Fruit fly (Drosophila melanogaster) whole organism, prepupa: ENCODE measurements around the gene Ip259.

ENCODE experiments used
- CG11762 ChIP-seq: fragments of 200-800 bp; sonication (Bioruptor generic); optimal IDR thresholded peaks from 3 replicates; lab custom pipeline; 2016; ENCODE audit warnings: missing biosample characterization, missing genetic modification characterization; ENCODE audit not compliant: insufficient read depth
- CG6792 ChIP-seq: fragments of 200-800 bp; sonication (Bioruptor generic); optimal IDR thresholded peaks from 3 replicates; lab custom pipeline; 2016; ENCODE audit warnings: missing biosample characterization, missing genetic modification characterization
- CG8319 ChIP-seq: fragments of 200-800 bp; sonication (Bioruptor generic); optimal IDR thresholded peaks from 3 replicates; lab custom pipeline; 2016; ENCODE audit warnings: missing biosample characterization, missing genetic modification characterization
- Eip75B ChIP-seq: fragments of 200-800 bp; sonication (Bioruptor generic); optimal IDR thresholded peaks from 3 replicates; lab custom pipeline; 2016; ENCODE audit warnings: missing biosample characterization, missing genetic modification characterization
- Eip93F ChIP-seq: fragments of 200-800 bp; sonication (Bioruptor generic); optimal IDR thresholded peaks from 2 replicates; lab custom pipeline; 2016; ENCODE audit warnings: missing biosample characterization, mild to moderate bottlenecking, missing genetic modification characterization
- Gug ChIP-seq: fragments of 200-800 bp; sonication (Bioruptor generic); IDR thresholded peaks from 2 replicates; pipeline ENCODE4 v1.3.6; 2022; ENCODE audit warnings: missing biosample characterization, missing genetic modification characterization
- Hr38 ChIP-seq: sonication (Bioruptor generic); optimal IDR thresholded peaks from 2 replicates; lab custom pipeline; 2016; ENCODE audit warnings: missing biosample characterization, missing genetic modification characterization
- Smox ChIP-seq: fragments of 200-800 bp; sonication (Bioruptor generic); optimal IDR thresholded peaks from 3 replicates; lab custom pipeline; 2016; ENCODE audit warnings: missing biosample characterization, missing genetic modification characterization
- cyc ChIP-seq: fragments of 200-800 bp; sonication (Bioruptor generic); optimal IDR thresholded peaks from 3 replicates; lab custom pipeline; 2016; ENCODE audit warnings: missing biosample characterization, missing genetic modification characterization
- net ChIP-seq: fragments of 200-800 bp; sonication (Bioruptor generic); optimal IDR thresholded peaks from 3 replicates; lab custom pipeline; 2016; ENCODE audit warnings: missing biosample characterization, missing genetic modification characterization
- ss ChIP-seq, 2 experiments: fragments of 200-800 bp; sonication (Bioruptor generic); optimal IDR thresholded peaks; 2 replicates in 1 of 2; 3 replicates in 1 of 2; lab custom pipeline; 2017 to 2018; ENCODE audit warnings: mild to moderate bottlenecking in 2 of 2, missing biosample characterization in 2 of 2, missing genetic modification characterization in 2 of 2, moderate library complexity in 1 of 2

DNA sequence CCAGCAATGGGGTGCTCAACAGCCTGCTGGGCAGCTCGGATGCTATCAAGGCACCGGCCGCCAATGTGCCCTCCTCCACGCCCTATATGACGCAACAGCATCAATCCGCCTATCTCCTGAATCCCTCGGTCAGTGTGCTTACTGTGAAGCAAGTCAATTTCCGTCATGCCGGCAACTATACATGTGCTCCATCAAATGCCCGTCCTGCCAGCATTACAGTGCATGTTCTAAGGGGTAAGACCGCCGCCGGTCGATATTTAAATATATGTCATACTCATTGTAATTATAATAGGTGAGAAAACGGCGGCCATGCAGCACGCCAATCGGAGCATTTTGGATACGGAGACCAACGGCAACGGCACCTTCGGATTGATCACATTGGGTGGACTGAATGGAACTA is 29.5 kb upstream of the Ip259 start:
- TF ChIP-seq ss (GFP tag; optimal IDR thresholded peaks at IDR 0.05; lab: Kevin White, UChicago) (no peak), CG8319 (GFP tag; lab: Kevin White, UChicago) (no peak), net (GFP tag; lab: Kevin White, UChicago) (no peak), Eip75B (GFP tag; lab: Kevin White, UChicago) (no peak), Gug (GFP tag; lab: Robert Waterston, UW) (no peak), CG11762 (GFP tag; lab: Kevin White, UChicago) (no peak), Eip93F (no peak), CG6792 (GFP tag; lab: Kevin White, UChicago) (no peak), cyc (GFP tag; lab: Kevin White, UChicago) (no peak), Hr38 (GFP tag; lab: Kevin White, UChicago) (no peak), Smox (GFP tag; lab: Kevin White, UChicago) (no peak)
